Worm (Caenorhabditis elegans): ENCODE results near the gene R03H10.1.
"Not testable (repeated sequence)": the region's sequence is repeated elsewhere in the genome, so short reads cannot be mapped to it uniquely, and the experiment has no call there.

DNA sequence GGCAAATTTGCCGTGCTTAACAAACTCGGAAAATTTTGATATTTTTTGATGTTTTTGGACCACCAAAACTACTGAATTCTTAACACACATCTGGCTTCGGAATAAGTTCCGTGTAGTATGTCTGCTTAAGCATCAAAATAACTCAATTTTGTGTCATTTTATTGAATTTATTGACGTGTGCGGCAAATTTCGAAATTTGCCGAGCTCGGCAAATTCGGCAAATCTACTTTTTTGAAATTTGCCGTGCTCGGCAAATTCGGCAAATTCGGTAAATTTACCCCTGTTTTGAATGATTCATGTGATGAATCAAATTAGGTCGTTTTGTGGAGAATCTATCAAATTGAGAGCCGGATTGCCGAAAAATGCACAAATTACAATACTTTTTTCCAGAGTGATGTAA lies 44.8 kb upstream of the R03H10.1 start, which contains the start of gene ast-1:
- not testable (repeated sequence) for TF ChIP-seq ama-1 (optimal IDR thresholded peaks at IDR 0.05); pha-4 (tag; optimal IDR thresholded peaks at IDR 0.05); snpc-4 (tag; optimal IDR thresholded peaks at IDR 0.05); nhr-77 (tag; optimal IDR thresholded peaks at IDR 0.05); elt-2 (tag; optimal IDR thresholded peaks at IDR 0.05); elt-1 (tag; optimal IDR thresholded peaks at IDR 0.05); pqm-1 (tag; optimal IDR thresholded peaks at IDR 0.05); aly-2 (tag; optimal IDR thresholded peaks at IDR 0.05); ZK546.5 (tag; optimal IDR thresholded peaks at IDR 0.05); R02D3.7 (tag; optimal IDR thresholded peaks at IDR 0.05)

Measured in whole organism, L3 larva.